Fruit fly (Drosophila melanogaster) whole organism, prepupa: ENCODE measurements around the gene mRpL51.

Experiments
- CG10631 ChIP-seq: fragments of 200-800 bp; sonication (Bioruptor generic); optimal IDR thresholded peaks from 2 replicates; lab custom pipeline; 2016; ENCODE audit warnings: missing biosample characterization, missing genetic modification characterization
- CG10669 ChIP-seq: fragments of 200-800 bp; sonication (Bioruptor generic); optimal IDR thresholded peaks from 3 replicates; lab custom pipeline; 2018; ENCODE audit warnings: missing biosample characterization, mild to moderate bottlenecking, missing genetic modification characterization, moderate library complexity
- CG11294 ChIP-seq: fragments of 200-800 bp; sonication (Bioruptor generic); IDR thresholded peaks from 2 replicates; pipeline ENCODE4 v1.3.6; 2022; ENCODE audit warnings: missing biosample characterization, missing genetic modification characterization
- CG11762 ChIP-seq: fragments of 200-800 bp; sonication (Bioruptor generic); optimal IDR thresholded peaks from 3 replicates; lab custom pipeline; 2016; ENCODE audit warnings: missing biosample characterization, missing genetic modification characterization; ENCODE audit not compliant: insufficient read depth
- CG11902 ChIP-seq: fragments of 200-800 bp; sonication (Bioruptor generic); optimal IDR thresholded peaks from 3 replicates; lab custom pipeline; 2016; ENCODE audit warnings: missing biosample characterization, missing genetic modification characterization
- CG15336 ChIP-seq: fragments of 200-800 bp; sonication (Bioruptor generic); IDR thresholded peaks from 2 replicates; pipeline ENCODE4 v1.3.6; 2022; ENCODE audit warnings: missing biosample characterization, missing genetic modification characterization
- CG1621 ChIP-seq: fragments of 200-800 bp; sonication (Bioruptor generic); optimal IDR thresholded peaks from 3 replicates; lab custom pipeline; 2018; ENCODE audit warnings: missing biosample characterization, mild to moderate bottlenecking, missing genetic modification characterization
- CG16779 ChIP-seq: fragments of 200-800 bp; sonication (Bioruptor generic); optimal IDR thresholded peaks from 3 replicates; lab custom pipeline; 2017; ENCODE audit warnings: missing biosample characterization, mild to moderate bottlenecking, missing genetic modification characterization
- CG3032 ChIP-seq: fragments of 200-800 bp; optimal IDR thresholded peaks from 2 replicates; lab custom pipeline; 2019; ENCODE audit warnings: missing biosample characterization, mild to moderate bottlenecking, missing genetic modification characterization, moderate library complexity
- CG31627 ChIP-seq: fragments of 200-800 bp; sonication (Bioruptor generic); optimal IDR thresholded peaks from 3 replicates; lab custom pipeline; 2016; ENCODE audit warnings: missing biosample characterization, missing genetic modification characterization
- CG32006 ChIP-seq: fragments of 200-800 bp; sonication (Bioruptor generic); optimal IDR thresholded peaks from 3 replicates; lab custom pipeline; 2017; ENCODE audit warnings: missing biosample characterization, mild to moderate bottlenecking, missing genetic modification characterization
- CG34406 ChIP-seq: fragments of 200-800 bp; sonication (Bioruptor generic); optimal IDR thresholded peaks from 3 replicates; lab custom pipeline; 2016; ENCODE audit warnings: missing biosample characterization, missing genetic modification characterization
- CG3919 ChIP-seq: fragments of 200-800 bp; sonication (Bioruptor generic); optimal IDR thresholded peaks from 3 replicates; lab custom pipeline; 2016; ENCODE audit warnings: missing biosample characterization, missing genetic modification characterization
- CG4318 ChIP-seq: fragments of 200-800 bp; sonication (Bioruptor generic); optimal IDR thresholded peaks from 3 replicates; lab custom pipeline; 2017; ENCODE audit warnings: missing biosample characterization, mild to moderate bottlenecking, missing genetic modification characterization
- CG6276 ChIP-seq: fragments of 200-800 bp; sonication (Bioruptor generic); optimal IDR thresholded peaks from 2 replicates; lab custom pipeline; 2017; ENCODE audit warnings: missing biosample characterization, mild to moderate bottlenecking, missing genetic modification characterization
- CG6792 ChIP-seq: fragments of 200-800 bp; sonication (Bioruptor generic); optimal IDR thresholded peaks from 3 replicates; lab custom pipeline; 2016; ENCODE audit warnings: missing biosample characterization, missing genetic modification characterization
- CG6808 ChIP-seq: fragments of 200-800 bp; sonication (Bioruptor generic); optimal IDR thresholded peaks from 3 replicates; lab custom pipeline; 2017; ENCODE audit warnings: missing biosample characterization, missing genetic modification characterization, mild to moderate bottlenecking, moderate library complexity, missing genetic modification reagents
- CG6854 ChIP-seq: fragments of 200-800 bp; sonication (Bioruptor generic); optimal IDR thresholded peaks from 2 replicates; lab custom pipeline; 2017; ENCODE audit warnings: missing biosample characterization, mild to moderate bottlenecking, missing genetic modification characterization
- CG7368 ChIP-seq: fragments of 200-800 bp; sonication (Bioruptor generic); optimal IDR thresholded peaks from 3 replicates; lab custom pipeline; 2016; ENCODE audit warnings: missing biosample characterization, missing genetic modification characterization
- Eip75B ChIP-seq: fragments of 200-800 bp; sonication (Bioruptor generic); optimal IDR thresholded peaks from 3 replicates; lab custom pipeline; 2016; ENCODE audit warnings: missing biosample characterization, missing genetic modification characterization
- Eip93F ChIP-seq: fragments of 200-800 bp; sonication (Bioruptor generic); optimal IDR thresholded peaks from 2 replicates; lab custom pipeline; 2016; ENCODE audit warnings: missing biosample characterization, mild to moderate bottlenecking, missing genetic modification characterization
- Ets21C ChIP-seq: fragments of 200-800 bp; sonication (Bioruptor generic); optimal IDR thresholded peaks from 3 replicates; lab custom pipeline; 2016; ENCODE audit warnings: missing biosample characterization, missing genetic modification characterization
- Ets96B ChIP-seq: fragments of 200-800 bp; optimal IDR thresholded peaks from 2 replicates; lab custom pipeline; 2019; ENCODE audit warnings: missing biosample characterization, mild to moderate bottlenecking, missing genetic modification characterization, moderate library complexity
- Gug ChIP-seq: fragments of 200-800 bp; sonication (Bioruptor generic); IDR thresholded peaks from 2 replicates; pipeline ENCODE4 v1.3.6; 2022; ENCODE audit warnings: missing biosample characterization, missing genetic modification characterization
- Hr38 ChIP-seq: sonication (Bioruptor generic); optimal IDR thresholded peaks from 2 replicates; lab custom pipeline; 2016; ENCODE audit warnings: missing biosample characterization, missing genetic modification characterization
- Hr39 ChIP-seq: fragments of 200-800 bp; sonication (Bioruptor generic); optimal IDR thresholded peaks from 2 replicates; lab custom pipeline; 2016; ENCODE audit warnings: missing biosample characterization, missing genetic modification characterization
- Hr4 ChIP-seq: fragments of 200-800 bp; sonication (Bioruptor generic); optimal IDR thresholded peaks from 3 replicates; lab custom pipeline; 2016; ENCODE audit warnings: missing biosample characterization, missing genetic modification characterization
- Met ChIP-seq: fragments of 200-800 bp; sonication (Bioruptor generic); optimal IDR thresholded peaks from 3 replicates; lab custom pipeline; 2016; ENCODE audit warnings: missing biosample characterization, missing genetic modification characterization
- OdsH ChIP-seq: fragments of 200-800 bp; sonication (Bioruptor generic); optimal IDR thresholded peaks from 3 replicates; lab custom pipeline; 2016; ENCODE audit warnings: missing biosample characterization, missing genetic modification characterization
- Smox ChIP-seq: fragments of 200-800 bp; sonication (Bioruptor generic); optimal IDR thresholded peaks from 3 replicates; lab custom pipeline; 2016; ENCODE audit warnings: missing biosample characterization, missing genetic modification characterization
- Sox14 ChIP-seq: fragments of 200-800 bp; sonication (Bioruptor generic); optimal IDR thresholded peaks from 3 replicates; lab custom pipeline; 2016; ENCODE audit warnings: missing biosample characterization, missing genetic modification characterization
- Sox15 ChIP-seq: fragments of 200-800 bp; sonication (Bioruptor generic); optimal IDR thresholded peaks from 3 replicates; lab custom pipeline; 2016; ENCODE audit warnings: missing biosample characterization, missing genetic modification characterization
- achi ChIP-seq: fragments of 200-800 bp; sonication (Bioruptor generic); optimal IDR thresholded peaks from 3 replicates; lab custom pipeline; 2016; ENCODE audit warnings: missing biosample characterization, missing genetic modification characterization
- cyc ChIP-seq: fragments of 200-800 bp; sonication (Bioruptor generic); optimal IDR thresholded peaks from 3 replicates; lab custom pipeline; 2016; ENCODE audit warnings: missing biosample characterization, missing genetic modification characterization
- dac ChIP-seq: fragments of 200-800 bp; sonication (Bioruptor generic); optimal IDR thresholded peaks from 2 replicates; lab custom pipeline; 2017; ENCODE audit warnings: missing biosample characterization, mild to moderate bottlenecking, missing genetic modification characterization
- dsx ChIP-seq: fragments of 200-800 bp; optimal IDR thresholded peaks from 3 replicates; lab custom pipeline; 2019; ENCODE audit warnings: missing biosample characterization, mild to moderate bottlenecking, missing genetic modification characterization, moderate library complexity; ENCODE audit not compliant: poor library complexity, severe bottlenecking
- eg ChIP-seq: fragments of 200-800 bp; sonication (Bioruptor generic); IDR thresholded peaks from 3 replicates; pipeline ENCODE4 v1.3.6; 2022; ENCODE audit warnings: missing biosample characterization, missing genetic modification characterization
- esn ChIP-seq: fragments of 200-800 bp; sonication (Bioruptor generic); optimal IDR thresholded peaks from 2 replicates; lab custom pipeline; 2016; ENCODE audit warnings: missing biosample characterization, mild to moderate bottlenecking, missing genetic modification characterization, moderate library complexity
- fd59A ChIP-seq: fragments of 200-800 bp; sonication (Bioruptor generic); optimal IDR thresholded peaks from 2 replicates; lab custom pipeline; 2017; ENCODE audit warnings: missing biosample characterization, mild to moderate bottlenecking, missing genetic modification characterization, missing genetic modification reagents
- fd85E ChIP-seq: fragments of 200-800 bp; sonication (Bioruptor generic); optimal IDR thresholded peaks from 3 replicates; lab custom pipeline; 2016; ENCODE audit warnings: missing biosample characterization, missing genetic modification characterization
- fkh ChIP-seq: fragments of 200-800 bp; sonication (Bioruptor generic); optimal IDR thresholded peaks from 3 replicates; lab custom pipeline; 2017; ENCODE audit warnings: missing biosample characterization, mild to moderate bottlenecking, missing genetic modification characterization, moderate library complexity
- lz ChIP-seq: fragments of 200-800 bp; sonication (Bioruptor generic); optimal IDR thresholded peaks from 3 replicates; lab custom pipeline; 2016; ENCODE audit warnings: missing biosample characterization, missing genetic modification characterization
- net ChIP-seq: fragments of 200-800 bp; sonication (Bioruptor generic); optimal IDR thresholded peaks from 3 replicates; lab custom pipeline; 2016; ENCODE audit warnings: missing biosample characterization, missing genetic modification characterization
- pdm3 ChIP-seq: fragments of 200-800 bp; sonication (Bioruptor generic); optimal IDR thresholded peaks from 3 replicates; lab custom pipeline; 2016; ENCODE audit warnings: missing biosample characterization, missing genetic modification characterization
- ss ChIP-seq, 2 experiments: fragments of 200-800 bp; sonication (Bioruptor generic); optimal IDR thresholded peaks; 2 replicates in 1 of 2; 3 replicates in 1 of 2; lab custom pipeline; 2017 to 2018; ENCODE audit warnings: mild to moderate bottlenecking in 2 of 2, missing biosample characterization in 2 of 2, missing genetic modification characterization in 2 of 2, moderate library complexity in 1 of 2
- topi ChIP-seq: fragments of 200-800 bp; sonication (Bioruptor generic); optimal IDR thresholded peaks from 3 replicates; lab custom pipeline; 2016; ENCODE audit warnings: missing biosample characterization, missing genetic modification characterization
- vri ChIP-seq: fragments of 200-800 bp; sonication (Bioruptor generic); optimal IDR thresholded peaks from 3 replicates; lab custom pipeline; 2016; ENCODE audit warnings: missing biosample characterization, mild to moderate bottlenecking, missing genetic modification characterization

mRpL51 gene

DNA sequence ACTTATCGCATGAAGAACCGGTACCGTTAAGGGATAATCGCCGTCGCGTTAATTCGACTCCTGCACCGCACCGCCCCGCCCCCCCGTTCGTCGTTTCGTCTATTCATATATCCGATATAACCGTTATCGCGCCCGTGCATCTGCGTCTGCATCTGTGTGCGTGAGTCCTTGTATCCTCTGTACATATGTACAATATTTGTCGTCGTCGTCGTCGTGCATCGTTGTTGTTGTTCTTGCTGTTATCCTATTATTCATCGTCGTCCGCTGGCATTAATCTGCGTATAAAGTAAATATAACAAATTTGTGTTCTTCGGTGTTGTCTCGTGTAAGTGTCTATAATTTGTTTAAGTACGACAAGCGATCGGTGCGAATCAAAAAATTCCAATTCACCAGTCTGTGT lies 27.5 kb upstream of the mRpL51 start:
- TF ChIP-seq topi (GFP tag; lab: Kevin White, UChicago) (no peak), Hr4 (no peak), OdsH (GFP tag; lab: Kevin White, UChicago) (no peak), lz (GFP tag; lab: Kevin White, UChicago) (no peak), CG15336 (GFP tag; lab: Robert Waterston, UW) (no peak), CG4318 (GFP tag; lab: Kevin White, UChicago) (no peak), vri (GFP tag; lab: Kevin White, UChicago) (no peak), eg (GFP tag; lab: Robert Waterston, UW) (no peak), CG32006 (GFP tag; lab: Kevin White, UChicago) (no peak), CG34406 (GFP tag; lab: Kevin White, UChicago) (no peak), Ets96B (tag; lab: Kevin White, UChicago) (no peak), CG6792 (GFP tag; lab: Kevin White, UChicago) (no peak), Hr39 (GFP tag; lab: Kevin White, UChicago) (no peak)

DNA sequence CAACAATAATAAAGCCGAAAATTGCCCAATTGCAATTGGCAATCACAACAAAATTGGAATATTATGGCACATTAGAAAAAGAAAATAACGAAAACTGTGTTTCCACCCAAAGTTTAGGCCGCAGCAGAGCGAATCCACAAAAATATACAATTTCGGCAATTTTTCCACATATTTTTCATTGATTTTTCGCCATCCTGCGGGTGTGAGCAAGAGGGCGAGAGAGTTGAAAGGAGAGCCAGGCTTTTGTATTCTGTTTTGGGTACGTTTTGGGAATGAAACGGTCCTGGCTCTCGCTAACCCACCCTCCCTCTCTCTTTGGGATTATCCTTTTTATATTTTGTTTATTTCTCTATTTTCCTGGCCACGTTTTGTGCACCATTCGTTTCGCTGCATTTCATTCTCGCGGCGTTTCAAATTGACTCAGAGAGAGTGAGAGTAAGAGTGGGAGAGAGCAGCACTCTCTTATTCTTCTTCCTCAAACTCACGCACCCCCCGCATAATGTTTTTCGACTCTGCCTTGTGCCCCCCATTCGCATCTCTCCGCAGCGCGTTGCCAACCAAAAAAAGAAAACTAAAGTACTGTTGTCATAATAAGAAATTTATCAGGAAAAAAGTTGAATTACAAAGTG lies 26.7 kb upstream of the mRpL51 start:
- TF ChIP-seq CG10669 (GFP tag; lab: Kevin White, UChicago), result no peak
- TF ChIP-seq CG32006 (GFP tag; lab: Kevin White, UChicago), result no peak
- TF ChIP-seq net (GFP tag; lab: Kevin White, UChicago), result no peak
- no peak for TF ChIP-seq CG6808
- no peak for TF ChIP-seq Met (GFP tag; lab: Kevin White, UChicago)
- TF ChIP-seq lz (GFP tag; lab: Kevin White, UChicago), result no peak
- no peak for TF ChIP-seq CG11902 (GFP tag; lab: Kevin White, UChicago)
- TF ChIP-seq CG31627 (GFP tag; lab: Kevin White, UChicago), result no peak
- TF ChIP-seq cyc (GFP tag; lab: Kevin White, UChicago), result no peak
- no peak for TF ChIP-seq esn (GFP tag; lab: Kevin White, UChicago)
- TF ChIP-seq CG6792 (GFP tag; lab: Kevin White, UChicago), result no peak
- TF ChIP-seq CG16779 (tag; lab: Kevin White, UChicago), result no peak
- TF ChIP-seq ss (GFP tag; optimal IDR thresholded peaks at IDR 0.05; lab: Kevin White, UChicago), result peak in 1 of 2 experiments; percentile 12
- no peak for TF ChIP-seq Ets21C (GFP tag; lab: Kevin White, UChicago)
- no peak for TF ChIP-seq Hr39 (GFP tag; lab: Kevin White, UChicago)
- TF ChIP-seq Eip93F (GFP tag; lab: Kevin White, UChicago), result no peak
- no peak for TF ChIP-seq achi (GFP tag; lab: Kevin White, UChicago)
- no peak for TF ChIP-seq CG1621 (tag; lab: Kevin White, UChicago)
- no peak for TF ChIP-seq vri (GFP tag; lab: Kevin White, UChicago)
- no peak for TF ChIP-seq CG7368 (GFP tag; lab: Kevin White, UChicago)
- no peak for TF ChIP-seq CG11294 (GFP tag; lab: Robert Waterston, UW)
- no peak for TF ChIP-seq Hr38 (GFP tag; lab: Kevin White, UChicago)
- no peak for TF ChIP-seq pdm3 (GFP tag; lab: Kevin White, UChicago)
- no peak for TF ChIP-seq CG3032 (tag; lab: Kevin White, UChicago)
- TF ChIP-seq Smox (GFP tag; lab: Kevin White, UChicago), result no peak
- TF ChIP-seq dsx, result no peak
- no peak for TF ChIP-seq OdsH (GFP tag; lab: Kevin White, UChicago)
- peak; percentile 6 for TF ChIP-seq CG6276
- TF ChIP-seq dac (GFP tag; lab: Kevin White, UChicago), result no peak
- TF ChIP-seq CG15336 (GFP tag; lab: Robert Waterston, UW), result peak; percentile 44; the same call in 1 of the 2 replicates
- peak; percentile 4 for TF ChIP-seq CG6854
- no peak for TF ChIP-seq Hr4
- TF ChIP-seq CG3919 (GFP tag; lab: Kevin White, UChicago), result no peak
- TF ChIP-seq CG34406 (GFP tag; lab: Kevin White, UChicago), result no peak
- no peak for TF ChIP-seq Gug (GFP tag; lab: Robert Waterston, UW)
- no peak for TF ChIP-seq fd59A (GFP tag; lab: Kevin White, UChicago)
- no peak for TF ChIP-seq CG10631 (GFP tag; lab: Kevin White, UChicago)
- no peak for TF ChIP-seq fkh (GFP tag; lab: Kevin White, UChicago)
- TF ChIP-seq topi (GFP tag; lab: Kevin White, UChicago), result no peak
- TF ChIP-seq Sox15 (GFP tag; lab: Kevin White, UChicago), result no peak
- TF ChIP-seq Sox14 (GFP tag; lab: Kevin White, UChicago), result no peak
- TF ChIP-seq eg (GFP tag; lab: Robert Waterston, UW), result no peak
- no peak for TF ChIP-seq CG11762
- no peak for TF ChIP-seq fd85E (GFP tag; lab: Kevin White, UChicago)
- no peak for TF ChIP-seq Eip75B (GFP tag; lab: Kevin White, UChicago)
